Worm (Caenorhabditis elegans): Measurements from ENCODE around the gene dpy-6.

dpy-6 gene

ce11 chrX:8455590-8456166, at the start of gene dpy-6:
Gene dpy-6 (minus strand): TSS chrX:8455640.
- no peak for TF ChIP-seq ceh-24 (tag; optimal IDR thresholded peaks at IDR 0.05)
- TF ChIP-seq mec-3 (tag; optimal IDR thresholded peaks at IDR 0.05; ENCODE audit: borderline replicate concordance): no peak
- TF ChIP-seq hlh-30 (tag; optimal IDR thresholded peaks at IDR 0.05; ENCODE audit: insufficient read depth): no peak
- TF ChIP-seq fkh-6 (tag; optimal IDR thresholded peaks at IDR 0.05): no peak
- TF ChIP-seq unc-3 (GFP tag; conservative IDR thresholded peaks at IDR 0.05): no peak
- TF ChIP-seq unc-3 (tag; optimal IDR thresholded peaks at IDR 0.05): no peak
- no peak for TF ChIP-seq odd-2 (tag; optimal IDR thresholded peaks at IDR 0.05)
- TF ChIP-seq ceh-30 (tag; optimal IDR thresholded peaks at IDR 0.05): no peak
- TF ChIP-seq K09A11.1 (tag; optimal IDR thresholded peaks at IDR 0.05; ENCODE audit: insufficient read depth): no peak
- no peak for TF ChIP-seq ztf-16 (tag; optimal IDR thresholded peaks at IDR 0.05)
- TF ChIP-seq pat-9 (tag; optimal IDR thresholded peaks at IDR 0.05): no peak
- TF ChIP-seq fkh-10 (GFP tag; optimal IDR thresholded peaks at IDR 0.05): no peak
- no peak for TF ChIP-seq dve-1 (tag; optimal IDR thresholded peaks at IDR 0.05)
- TF ChIP-seq ets-4 (tag; optimal IDR thresholded peaks at IDR 0.05): no peak
- TF ChIP-seq ceh-34 (tag; optimal IDR thresholded peaks at IDR 0.05): no peak
- TF ChIP-seq zip-5 (tag; optimal IDR thresholded peaks at IDR 0.05): no peak

DNA sequence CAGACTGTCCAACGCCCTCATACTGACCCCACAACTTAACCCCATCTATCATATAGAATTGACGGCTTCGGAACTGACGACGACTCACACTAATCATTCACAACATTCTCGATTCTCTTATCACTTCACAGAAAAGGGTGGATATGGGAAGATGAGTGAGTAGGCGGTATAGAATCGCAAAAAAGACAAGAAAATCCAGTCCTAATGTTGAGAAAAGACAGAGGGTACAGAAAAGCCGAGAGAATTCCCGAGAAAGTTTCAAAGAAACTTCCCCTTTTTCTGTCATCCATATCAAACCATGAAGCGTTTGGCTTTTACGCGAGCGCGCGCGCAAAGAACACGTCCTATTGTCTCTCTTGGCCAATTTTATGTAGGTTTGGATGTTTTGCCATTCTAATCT, 48.8 kb upstream of the dpy-6 start:
- TF ChIP-seq tbx-2 (tag; optimal IDR thresholded peaks at IDR 0.05) (no peak), pqm-1 (tag; optimal IDR thresholded peaks at IDR 0.05) (no peak), dmd-4 (tag; optimal IDR thresholded peaks at IDR 0.05; ENCODE audit: borderline replicate concordance) (no peak), unc-55 (GFP tag; optimal IDR thresholded peaks at IDR 0.05) (no peak), nhr-11 (tag; optimal IDR thresholded peaks at IDR 0.05) (no peak), ceh-34 (tag; optimal IDR thresholded peaks at IDR 0.05) (no peak), ceh-18 (tag; optimal IDR thresholded peaks at IDR 0.05) (no peak), unc-3 (GFP tag; conservative IDR thresholded peaks at IDR 0.05) (no peak), unc-3 (tag; optimal IDR thresholded peaks at IDR 0.05) (no peak), K09A11.1 (tag; optimal IDR thresholded peaks at IDR 0.05; ENCODE audit: insufficient read depth) (no peak), lim-6 (tag; optimal IDR thresholded peaks at IDR 0.05) (no peak), unc-42 (tag; optimal IDR thresholded peaks at IDR 0.05) (no peak), ttx-3 (tag; optimal IDR thresholded peaks at IDR 0.05) (no peak), ref-2 (tag; optimal IDR thresholded peaks at IDR 0.05) (no peak)

DNA sequence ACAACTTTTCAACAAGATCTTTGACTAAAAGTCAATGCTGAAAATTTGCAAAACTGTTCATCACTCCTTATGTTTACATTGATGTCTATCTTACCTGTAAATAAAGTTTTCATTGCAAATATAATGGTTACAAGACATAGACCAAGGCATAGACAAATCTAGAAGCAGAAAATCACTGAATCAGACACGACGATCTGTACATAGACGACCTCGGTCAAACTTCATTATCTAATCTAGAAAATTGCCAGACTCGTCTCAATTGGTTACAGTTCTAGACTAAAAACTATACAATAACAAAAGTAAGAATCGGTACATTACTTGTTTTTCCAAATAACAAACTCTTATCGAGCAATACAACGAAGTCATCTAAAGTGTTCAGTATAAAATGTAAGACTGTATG, 45.5 kb upstream of the dpy-6 start, which contains the start of gene grd-4:
Gene grd-4 (plus strand): TSS at position 301 of the 400 bp plus-strand sequence.
- TF ChIP-seq hlh-8 (tag; optimal IDR thresholded peaks at IDR 0.05) (no peak), pros-1 (tag; optimal IDR thresholded peaks at IDR 0.05) (no peak), ceh-48 (tag; optimal IDR thresholded peaks at IDR 0.05) (no peak), madf-2 (tag; optimal IDR thresholded peaks at IDR 0.05) (no peak), sox-4 (tag; optimal IDR thresholded peaks at IDR 0.05) (no peak), fkh-6 (tag; optimal IDR thresholded peaks at IDR 0.05) (no peak), tbx-2 (tag; optimal IDR thresholded peaks at IDR 0.05) (no peak), ceh-22 (tag; optimal IDR thresholded peaks at IDR 0.05) (no peak), C38D4.7 (GFP tag; optimal IDR thresholded peaks at IDR 0.05) (no peak), unc-86 (tag; optimal IDR thresholded peaks at IDR 0.05) (no peak)

- TF ChIP-seq npax-4 (tag; optimal IDR thresholded peaks at IDR 0.05): no peak
- TF ChIP-seq pag-3 (tag; optimal IDR thresholded peaks at IDR 0.05; ENCODE audit: borderline replicate concordance): no peak
- no peak for TF ChIP-seq K02D7.2 (tag; optimal IDR thresholded peaks at IDR 0.05)
- TF ChIP-seq ceh-45 (GFP tag; IDR thresholded peaks at IDR 0.05): no peak
- no peak for TF ChIP-seq ceh-30 (tag; optimal IDR thresholded peaks at IDR 0.05)
- no peak for TF ChIP-seq lin-11 (tag; optimal IDR thresholded peaks at IDR 0.05)
- no peak for TF ChIP-seq ama-1 (optimal IDR thresholded peaks at IDR 0.05)
- no peak for TF ChIP-seq nhr-232 (tag; optimal IDR thresholded peaks at IDR 0.05)
- no peak for TF ChIP-seq ceh-2 (tag; optimal IDR thresholded peaks at IDR 0.05)
- TF ChIP-seq ceh-34 (tag; optimal IDR thresholded peaks at IDR 0.05): no peak
- no peak for TF ChIP-seq Y22D7AL.16 (tag; optimal IDR thresholded peaks at IDR 0.05)
- TF ChIP-seq ceh-24 (tag; optimal IDR thresholded peaks at IDR 0.05): no peak
- TF ChIP-seq sox-2 (GFP tag; IDR thresholded peaks at IDR 0.05): no peak
- no peak for TF ChIP-seq ahr-1 (tag; optimal IDR thresholded peaks at IDR 0.05)
- no peak for TF ChIP-seq T23F11.4 (GFP tag; optimal IDR thresholded peaks at IDR 0.05)
Observed at ce11 chrX:8499721-8500120, 44.3 kb upstream of the dpy-6 start, which contains the start of gene grd-14. Gene grd-14 (plus strand): TSS chrX:8500021.
